Worm (Caenorhabditis elegans) whole organism, late embryonic: ENCODE measurements around the gene srh-21.

Source experiments
- C08G9.2 ChIP-seq: sonication (generic microtip); optimal IDR thresholded peaks from 2 replicates; lab custom pipeline; 2016; ENCODE audit warnings: mild to moderate bottlenecking, missing genetic modification characterization, moderate library complexity, missing compliant biosample characterization
- K02D7.2 ChIP-seq: sonication (generic microtip); optimal IDR thresholded peaks from 2 replicates; lab custom pipeline; 2017; ENCODE audit warnings: mild to moderate bottlenecking, missing genetic modification characterization, missing compliant biosample characterization
- K09A11.1 ChIP-seq: sonication (generic microtip); optimal IDR thresholded peaks from 2 replicates; lab custom pipeline; 2017; ENCODE audit warnings: antibody characterized with exemption, mild to moderate bottlenecking, missing genetic modification characterization, missing compliant biosample characterization; ENCODE audit not compliant: insufficient read depth
- T23F11.4 ChIP-seq: fragments of 200-800 bp; sonication (Bioruptor generic); optimal IDR thresholded peaks from 2 replicates; lab custom pipeline; 2018; ENCODE audit warnings: mild to moderate bottlenecking, missing genetic modification characterization, missing compliant biosample characterization
- ceh-14 ChIP-seq: sonication (generic microtip); optimal IDR thresholded peaks from 2 replicates; lab custom pipeline; 2016; ENCODE audit warnings: missing genotype, missing genetic modification characterization, missing compliant biosample characterization
- ceh-19 ChIP-seq: fragments of 200-800 bp; sonication (Bioruptor generic); optimal IDR thresholded peaks from 2 replicates; lab custom pipeline; 2018; ENCODE audit warnings: mild to moderate bottlenecking, missing genetic modification characterization, missing compliant biosample characterization
- ceh-2 ChIP-seq: sonication (generic microtip); optimal IDR thresholded peaks from 2 replicates; lab custom pipeline; 2016; ENCODE audit warnings: missing genotype, missing genetic modification characterization, missing compliant biosample characterization
- ceh-24 ChIP-seq: sonication (generic microtip); optimal IDR thresholded peaks from 2 replicates; lab custom pipeline; 2016; ENCODE audit warnings: mild to moderate bottlenecking, missing genetic modification characterization, missing compliant biosample characterization
- ceh-30 ChIP-seq: fragments of 150-350 bp; optimal IDR thresholded peaks from 2 replicates; lab custom pipeline; 2014; ENCODE audit warnings: missing biosample characterization, missing genetic modification characterization
- ceh-31 ChIP-seq: sonication (generic microtip); optimal IDR thresholded peaks from 2 replicates; lab custom pipeline; 2016; ENCODE audit warnings: missing genetic modification characterization, missing compliant biosample characterization
- ceh-34 ChIP-seq: sonication (generic microtip); optimal IDR thresholded peaks from 2 replicates; lab custom pipeline; 2016; ENCODE audit warnings: mild to moderate bottlenecking, missing genetic modification characterization, missing compliant biosample characterization
- ceh-6 ChIP-seq: fragments of 200-800 bp; sonication (Bioruptor generic); optimal IDR thresholded peaks from 2 replicates; lab custom pipeline; 2018; ENCODE audit warnings: mild to moderate bottlenecking, missing genetic modification characterization, missing compliant biosample characterization
- che-1 ChIP-seq: sonication (generic microtip); optimal IDR thresholded peaks from 2 replicates; lab custom pipeline; 2016; ENCODE audit warnings: mild to moderate bottlenecking, missing genetic modification characterization, missing compliant biosample characterization
- fax-1 ChIP-seq: sonication (generic microtip); optimal IDR thresholded peaks from 2 replicates; lab custom pipeline; 2016; ENCODE audit warnings: missing genotype, missing genetic modification characterization, missing compliant biosample characterization
- gmeb-2 ChIP-seq: sonication (generic microtip); optimal IDR thresholded peaks from 2 replicates; lab custom pipeline; 2016; ENCODE audit warnings: missing genetic modification characterization, inconsistent platforms, missing compliant biosample characterization
- hlh-30 ChIP-seq: sonication (generic microtip); optimal IDR thresholded peaks from 2 replicates; lab custom pipeline; 2017; ENCODE audit warnings: antibody characterized with exemption, missing genetic modification characterization, missing compliant biosample characterization; ENCODE audit not compliant: insufficient read depth
- hlh-6 ChIP-seq: sonication (generic microtip); optimal IDR thresholded peaks from 2 replicates; lab custom pipeline; 2016; ENCODE audit warnings: missing genotype, missing genetic modification characterization, missing compliant biosample characterization
- hlh-8 ChIP-seq: sonication (generic microtip); optimal IDR thresholded peaks from 2 replicates; lab custom pipeline; 2016; ENCODE audit warnings: missing genotype, missing genetic modification characterization, missing compliant biosample characterization
- lim-6 ChIP-seq: sonication (generic microtip); optimal IDR thresholded peaks from 2 replicates; lab custom pipeline; 2016; ENCODE audit warnings: missing genetic modification characterization, missing compliant biosample characterization
- lin-11 ChIP-seq: fragments of 200-800 bp; sonication (Bioruptor generic); optimal IDR thresholded peaks from 2 replicates; lab custom pipeline; 2018; ENCODE audit warnings: mild to moderate bottlenecking, missing genetic modification characterization, missing compliant biosample characterization
- madf-2 ChIP-seq: sonication (generic microtip); optimal IDR thresholded peaks from 2 replicates; lab custom pipeline; 2017; ENCODE audit warnings: missing genetic modification characterization, missing compliant biosample characterization
- mec-3 ChIP-seq: sonication (generic microtip); optimal IDR thresholded peaks from 2 replicates; lab custom pipeline; 2016; ENCODE audit warnings: borderline replicate concordance, missing genetic modification characterization, missing compliant biosample characterization
- nfya-1 ChIP-seq: sonication (generic microtip); optimal IDR thresholded peaks from 2 replicates; lab custom pipeline; 2017; ENCODE audit warnings: missing genetic modification characterization, mild to moderate bottlenecking, missing compliant biosample characterization, antibody characterized with exemption, moderate library complexity
- nhr-11 ChIP-seq: fragments of 150-350 bp; optimal IDR thresholded peaks from 2 replicates; lab custom pipeline; 2014; ENCODE audit warnings: missing biosample characterization, missing genetic modification characterization
- npax-4 ChIP-seq: sonication (generic microtip); optimal IDR thresholded peaks from 2 replicates; lab custom pipeline; 2016; ENCODE audit warnings: missing genetic modification characterization, missing compliant biosample characterization
- pha-2 ChIP-seq: sonication (generic microtip); optimal IDR thresholded peaks from 2 replicates; lab custom pipeline; 2017; ENCODE audit warnings: mild to moderate bottlenecking, missing genetic modification characterization, missing compliant biosample characterization
- pqm-1 ChIP-seq: sonication (generic microtip); optimal IDR thresholded peaks from 2 replicates; lab custom pipeline; 2016; ENCODE audit warnings: missing genetic modification characterization, missing compliant biosample characterization
- pros-1 ChIP-seq: fragments of 150-350 bp; optimal IDR thresholded peaks from 2 replicates; lab custom pipeline; 2014; ENCODE audit warnings: missing biosample characterization, missing genetic modification reagents, missing genetic modification characterization
- rnt-1 ChIP-seq: sonication (generic microtip); optimal IDR thresholded peaks from 2 replicates; lab custom pipeline; 2016; ENCODE audit warnings: missing genetic modification characterization, missing compliant biosample characterization
- sdc-2 ChIP-seq: sonication (generic microtip); optimal IDR thresholded peaks from 2 replicates; lab custom pipeline; 2016; ENCODE audit warnings: missing genotype, missing genetic modification characterization, missing compliant biosample characterization
- syd-9 ChIP-seq: sonication (generic microtip); optimal IDR thresholded peaks from 2 replicates; lab custom pipeline; 2016; ENCODE audit warnings: mild to moderate bottlenecking, missing genetic modification characterization, moderate library complexity, missing compliant biosample characterization
- tbx-7 ChIP-seq: sonication (generic microtip); optimal IDR thresholded peaks from 2 replicates; lab custom pipeline; 2016; ENCODE audit warnings: missing genotype, missing genetic modification characterization, missing compliant biosample characterization
- unc-3 ChIP-seq, 2 experiments: fragments of 200-800 bp in 1 of 2; sonication (Bioruptor generic) in 1 of 2; sonication (generic microtip) in 1 of 2; conservative IDR thresholded peaks in 1 of 2; optimal IDR thresholded peaks in 1 of 2; 2 replicates each; pipeline versions ENCODE4 v1.3.6 to Lab custom; 2016 to 2022; ENCODE audit warnings: missing compliant biosample characterization in 2 of 2, missing genetic modification characterization in 2 of 2, missing genetic modification reagents in 1 of 2
- unc-42 ChIP-seq: sonication (generic microtip); optimal IDR thresholded peaks from 2 replicates; lab custom pipeline; 2016; ENCODE audit warnings: missing genotype, missing genetic modification characterization, missing compliant biosample characterization

Gene srh-21

ce11 chrV:4926371-4926770, at the start of gene srh-21:
srh-21 (plus strand) TSS chrV:4926671.
- TF ChIP-seq C08G9.2 (tag; lab: Kevin White, UChicago) (no peak), rnt-1 (no peak), unc-42 (tag; lab: Kevin White, UChicago) (no peak), syd-9 (tag; lab: Kevin White, UChicago) (no peak), K09A11.1 (no peak), hlh-8 (tag; lab: Kevin White, UChicago) (no peak), T23F11.4 (GFP tag; lab: Kevin White, UChicago) (no peak), mec-3 (tag; lab: Kevin White, UChicago) (no peak), hlh-30 (tag; lab: Kevin White, UChicago) (no peak)
- TF ChIP-seq, all 69 proteins: peak for 0

DNA sequence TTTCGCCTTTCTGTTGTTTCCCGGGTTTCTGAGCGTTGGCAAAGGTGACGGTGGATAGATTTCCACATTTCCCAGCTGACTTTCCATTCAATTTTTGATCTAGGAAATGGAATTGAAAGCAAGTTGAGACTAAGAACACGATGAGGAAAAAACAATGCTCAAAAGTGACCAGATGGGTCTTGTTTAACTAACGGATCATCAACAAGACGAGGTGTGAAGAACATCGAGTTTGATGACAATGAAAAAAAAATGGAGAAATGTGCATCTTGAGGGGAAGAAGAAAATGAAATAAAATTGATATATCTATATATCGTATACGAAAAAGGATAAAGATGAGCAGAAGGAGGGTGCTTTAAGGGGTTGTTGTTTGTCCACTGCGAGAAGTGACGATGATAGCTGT, 48.9 kb upstream of the srh-21 start, which contains the start of gene T19H12.6:
Gene T19H12.6 (minus strand): TSS at position 101 of the 400 bp plus-strand sequence.
- TF ChIP-seq tbx-7 (no peak), ceh-2 (tag; lab: Kevin White, UChicago) (no peak), madf-2 (no peak), gmeb-2 (tag; lab: Kevin White, UChicago) (no peak), unc-3 (GFP tag; conservative IDR thresholded peaks at IDR 0.05; lab: Robert Waterston, UW) (no peak), unc-3 (tag; optimal IDR thresholded peaks at IDR 0.05; lab: Kevin White, UChicago) (no peak)
- TF ChIP-seq, all 69 proteins: peak for 0

DNA sequence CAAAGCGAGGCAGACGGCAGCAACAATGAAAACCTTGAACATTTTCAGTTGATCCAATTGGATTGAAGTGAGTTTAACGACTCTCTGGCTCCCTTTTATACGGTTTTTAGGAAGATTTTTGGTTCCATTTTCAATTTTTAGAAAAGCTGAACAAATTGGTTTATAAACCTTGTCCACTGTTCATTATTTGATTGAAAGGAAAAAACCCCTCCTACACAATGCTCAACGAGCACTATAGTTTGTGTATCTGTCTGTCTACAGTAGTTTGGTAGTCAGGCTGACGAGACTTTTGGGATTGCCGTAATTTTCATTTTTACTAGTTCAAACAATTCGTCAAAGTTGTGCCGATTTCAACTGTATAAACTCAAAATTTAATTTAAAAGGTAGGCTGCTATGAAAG, 47.2 kb upstream of the srh-21 start, which contains the start of gene T19H12.15:
Gene T19H12.15 (minus strand): TSS at position 101 of the 400 bp plus-strand sequence.
- TF ChIP-seq lin-11 (tag; lab: Kevin White, UChicago): no peak
- no peak for TF ChIP-seq ceh-30 (tag; lab: Kevin White, UChicago)
- TF ChIP-seq nfya-1 (tag; lab: Kevin White, UChicago): no peak
- no peak for TF ChIP-seq ceh-24 (tag; lab: Kevin White, UChicago)
- no peak for TF ChIP-seq pha-2 (tag; lab: Kevin White, UChicago)
- TF ChIP-seq pros-1: no peak
- TF ChIP-seq sdc-2 (tag; lab: Kevin White, UChicago): no peak
- TF ChIP-seq K02D7.2 (tag; lab: Kevin White, UChicago): no peak
- no peak for TF ChIP-seq hlh-30 (tag; lab: Kevin White, UChicago)
- no peak for TF ChIP-seq nhr-11
- no peak for TF ChIP-seq lim-6
- TF ChIP-seq madf-2: no peak
- TF ChIP-seq ceh-6 (GFP tag; lab: Kevin White, UChicago): no peak

ce11 chrV:4881377-4881776, 45.1 kb upstream of the srh-21 start, which contains the start of gene str-32:
str-32 (minus strand) TSS chrV:4881477.
- TF ChIP-seq pros-1: no peak
- no peak for TF ChIP-seq ceh-14 (tag; lab: Kevin White, UChicago)
- no peak for TF ChIP-seq npax-4 (tag; lab: Kevin White, UChicago)
- TF ChIP-seq hlh-6 (tag; lab: Kevin White, UChicago): no peak
- no peak for TF ChIP-seq ceh-19
- TF ChIP-seq rnt-1: no peak
- TF ChIP-seq ceh-30 (tag; lab: Kevin White, UChicago): no peak
- no peak for TF ChIP-seq ceh-34 (tag; lab: Kevin White, UChicago)
- TF ChIP-seq fax-1 (tag; lab: Kevin White, UChicago): no peak
- no peak for TF ChIP-seq K09A11.1
- no peak for TF ChIP-seq ceh-31 (tag; lab: Kevin White, UChicago)
- TF ChIP-seq pqm-1 (tag; lab: Kevin White, UChicago): no peak
- TF ChIP-seq mec-3 (tag; lab: Kevin White, UChicago): no peak
- no peak for TF ChIP-seq che-1 (tag; lab: Kevin White, UChicago)
- TF ChIP-seq sdc-2 (tag; lab: Kevin White, UChicago): no peak
